Fruit fly (Drosophila melanogaster) whole organism, prepupa: ENCODE results near the gene CG5762.

Experiments used
- CG10669 ChIP-seq: fragments of 200-800 bp; sonication (Bioruptor generic); optimal IDR thresholded peaks from 3 replicates; lab custom pipeline; 2018; ENCODE audit warnings: missing biosample characterization, mild to moderate bottlenecking, missing genetic modification characterization, moderate library complexity
- CG11762 ChIP-seq: fragments of 200-800 bp; sonication (Bioruptor generic); optimal IDR thresholded peaks from 3 replicates; lab custom pipeline; 2016; ENCODE audit warnings: missing biosample characterization, missing genetic modification characterization; ENCODE audit not compliant: insufficient read depth
- CG11902 ChIP-seq: fragments of 200-800 bp; sonication (Bioruptor generic); optimal IDR thresholded peaks from 3 replicates; lab custom pipeline; 2016; ENCODE audit warnings: missing biosample characterization, missing genetic modification characterization
- CG1621 ChIP-seq: fragments of 200-800 bp; sonication (Bioruptor generic); optimal IDR thresholded peaks from 3 replicates; lab custom pipeline; 2018; ENCODE audit warnings: missing biosample characterization, mild to moderate bottlenecking, missing genetic modification characterization
- CG16779 ChIP-seq: fragments of 200-800 bp; sonication (Bioruptor generic); optimal IDR thresholded peaks from 3 replicates; lab custom pipeline; 2017; ENCODE audit warnings: missing biosample characterization, mild to moderate bottlenecking, missing genetic modification characterization
- CG3032 ChIP-seq: fragments of 200-800 bp; optimal IDR thresholded peaks from 2 replicates; lab custom pipeline; 2019; ENCODE audit warnings: missing biosample characterization, mild to moderate bottlenecking, missing genetic modification characterization, moderate library complexity
- CG31627 ChIP-seq: fragments of 200-800 bp; sonication (Bioruptor generic); optimal IDR thresholded peaks from 3 replicates; lab custom pipeline; 2016; ENCODE audit warnings: missing biosample characterization, missing genetic modification characterization
- CG32006 ChIP-seq: fragments of 200-800 bp; sonication (Bioruptor generic); optimal IDR thresholded peaks from 3 replicates; lab custom pipeline; 2017; ENCODE audit warnings: missing biosample characterization, mild to moderate bottlenecking, missing genetic modification characterization
- CG4318 ChIP-seq: fragments of 200-800 bp; sonication (Bioruptor generic); optimal IDR thresholded peaks from 3 replicates; lab custom pipeline; 2017; ENCODE audit warnings: missing biosample characterization, mild to moderate bottlenecking, missing genetic modification characterization
- CG6163 ChIP-seq: fragments of 200-800 bp; sonication (Bioruptor generic); IDR thresholded peaks from 3 replicates; pipeline ENCODE4 v1.3.6; 2022; ENCODE audit warnings: missing biosample characterization, missing genetic modification characterization
- CG6276 ChIP-seq: fragments of 200-800 bp; sonication (Bioruptor generic); optimal IDR thresholded peaks from 2 replicates; lab custom pipeline; 2017; ENCODE audit warnings: missing biosample characterization, mild to moderate bottlenecking, missing genetic modification characterization
- CG6854 ChIP-seq: fragments of 200-800 bp; sonication (Bioruptor generic); optimal IDR thresholded peaks from 2 replicates; lab custom pipeline; 2017; ENCODE audit warnings: missing biosample characterization, mild to moderate bottlenecking, missing genetic modification characterization
- CG7368 ChIP-seq: fragments of 200-800 bp; sonication (Bioruptor generic); optimal IDR thresholded peaks from 3 replicates; lab custom pipeline; 2016; ENCODE audit warnings: missing biosample characterization, missing genetic modification characterization
- CG8632 ChIP-seq: fragments of 200-800 bp; sonication (Bioruptor generic); optimal IDR thresholded peaks from 3 replicates; lab custom pipeline; 2016; ENCODE audit warnings: missing biosample characterization, missing genetic modification characterization
- CG9139 ChIP-seq: fragments of 200-800 bp; sonication (Bioruptor generic); optimal IDR thresholded peaks from 3 replicates; lab custom pipeline; 2017; ENCODE audit warnings: missing biosample characterization, mild to moderate bottlenecking, missing genetic modification characterization
- Eip75B ChIP-seq: fragments of 200-800 bp; sonication (Bioruptor generic); optimal IDR thresholded peaks from 3 replicates; lab custom pipeline; 2016; ENCODE audit warnings: missing biosample characterization, missing genetic modification characterization
- Eip78C ChIP-seq: fragments of 200-800 bp; sonication (Bioruptor generic); peaks from one replicate; lab custom pipeline; 2016; ENCODE audit warnings: missing biosample characterization, missing genetic modification characterization
- Eip93F ChIP-seq: fragments of 200-800 bp; sonication (Bioruptor generic); optimal IDR thresholded peaks from 2 replicates; lab custom pipeline; 2016; ENCODE audit warnings: missing biosample characterization, mild to moderate bottlenecking, missing genetic modification characterization
- Gug ChIP-seq: fragments of 200-800 bp; sonication (Bioruptor generic); IDR thresholded peaks from 2 replicates; pipeline ENCODE4 v1.3.6; 2022; ENCODE audit warnings: missing biosample characterization, missing genetic modification characterization
- Hr38 ChIP-seq: sonication (Bioruptor generic); optimal IDR thresholded peaks from 2 replicates; lab custom pipeline; 2016; ENCODE audit warnings: missing biosample characterization, missing genetic modification characterization
- Hr39 ChIP-seq: fragments of 200-800 bp; sonication (Bioruptor generic); optimal IDR thresholded peaks from 2 replicates; lab custom pipeline; 2016; ENCODE audit warnings: missing biosample characterization, missing genetic modification characterization
- Hr4 ChIP-seq: fragments of 200-800 bp; sonication (Bioruptor generic); optimal IDR thresholded peaks from 3 replicates; lab custom pipeline; 2016; ENCODE audit warnings: missing biosample characterization, missing genetic modification characterization
- Lpt ChIP-seq: fragments of 200-800 bp; sonication (Bioruptor generic); optimal IDR thresholded peaks from 3 replicates; lab custom pipeline; 2016; ENCODE audit warnings: missing biosample characterization, missing genetic modification characterization
- OdsH ChIP-seq: fragments of 200-800 bp; sonication (Bioruptor generic); optimal IDR thresholded peaks from 3 replicates; lab custom pipeline; 2016; ENCODE audit warnings: missing biosample characterization, missing genetic modification characterization
- Smox ChIP-seq: fragments of 200-800 bp; sonication (Bioruptor generic); optimal IDR thresholded peaks from 3 replicates; lab custom pipeline; 2016; ENCODE audit warnings: missing biosample characterization, missing genetic modification characterization
- Sox14 ChIP-seq: fragments of 200-800 bp; sonication (Bioruptor generic); optimal IDR thresholded peaks from 3 replicates; lab custom pipeline; 2016; ENCODE audit warnings: missing biosample characterization, missing genetic modification characterization
- achi ChIP-seq: fragments of 200-800 bp; sonication (Bioruptor generic); optimal IDR thresholded peaks from 3 replicates; lab custom pipeline; 2016; ENCODE audit warnings: missing biosample characterization, missing genetic modification characterization
- acj6 ChIP-seq: fragments of 200-800 bp; sonication (Bioruptor generic); optimal IDR thresholded peaks from 3 replicates; lab custom pipeline; 2016; ENCODE audit warnings: missing biosample characterization, missing genetic modification characterization
- cyc ChIP-seq: fragments of 200-800 bp; sonication (Bioruptor generic); optimal IDR thresholded peaks from 3 replicates; lab custom pipeline; 2016; ENCODE audit warnings: missing biosample characterization, missing genetic modification characterization
- dac ChIP-seq: fragments of 200-800 bp; sonication (Bioruptor generic); optimal IDR thresholded peaks from 2 replicates; lab custom pipeline; 2017; ENCODE audit warnings: missing biosample characterization, mild to moderate bottlenecking, missing genetic modification characterization
- dsx ChIP-seq: fragments of 200-800 bp; optimal IDR thresholded peaks from 3 replicates; lab custom pipeline; 2019; ENCODE audit warnings: missing biosample characterization, mild to moderate bottlenecking, missing genetic modification characterization, moderate library complexity; ENCODE audit not compliant: poor library complexity, severe bottlenecking
- eg ChIP-seq: fragments of 200-800 bp; sonication (Bioruptor generic); IDR thresholded peaks from 3 replicates; pipeline ENCODE4 v1.3.6; 2022; ENCODE audit warnings: missing biosample characterization, missing genetic modification characterization
- esn ChIP-seq: fragments of 200-800 bp; sonication (Bioruptor generic); optimal IDR thresholded peaks from 2 replicates; lab custom pipeline; 2016; ENCODE audit warnings: missing biosample characterization, mild to moderate bottlenecking, missing genetic modification characterization, moderate library complexity
- fd85E ChIP-seq: fragments of 200-800 bp; sonication (Bioruptor generic); optimal IDR thresholded peaks from 3 replicates; lab custom pipeline; 2016; ENCODE audit warnings: missing biosample characterization, missing genetic modification characterization
- fkh ChIP-seq: fragments of 200-800 bp; sonication (Bioruptor generic); optimal IDR thresholded peaks from 3 replicates; lab custom pipeline; 2017; ENCODE audit warnings: missing biosample characterization, mild to moderate bottlenecking, missing genetic modification characterization, moderate library complexity
- lz ChIP-seq: fragments of 200-800 bp; sonication (Bioruptor generic); optimal IDR thresholded peaks from 3 replicates; lab custom pipeline; 2016; ENCODE audit warnings: missing biosample characterization, missing genetic modification characterization
- net ChIP-seq: fragments of 200-800 bp; sonication (Bioruptor generic); optimal IDR thresholded peaks from 3 replicates; lab custom pipeline; 2016; ENCODE audit warnings: missing biosample characterization, missing genetic modification characterization
- salr ChIP-seq, 2 experiments: fragments of 200-800 bp; sonication (Bioruptor generic); optimal IDR thresholded peaks; 3 replicates each; lab custom pipeline; 2016 to 2018; ENCODE audit warnings: missing biosample characterization in 2 of 2, missing genetic modification characterization in 2 of 2, mild to moderate bottlenecking in 1 of 2
- topi ChIP-seq: fragments of 200-800 bp; sonication (Bioruptor generic); optimal IDR thresholded peaks from 3 replicates; lab custom pipeline; 2016; ENCODE audit warnings: missing biosample characterization, missing genetic modification characterization

Gene CG5762

dm6 chr3R:24364880-24365604, 3.6 kb upstream of the CG5762 start, which contains the start of the genes CG17784 and CG13613:
CG17784 (minus strand) TSS chr3R:24364980.
CG13613 (plus strand) TSS chr3R:24365554.
- TF ChIP-seq CG6276 (GFP tag; lab: Kevin White, UChicago) (no peak), achi (GFP tag; lab: Kevin White, UChicago) (no peak), CG1621 (tag; lab: Kevin White, UChicago) (no peak), Eip93F (GFP tag; lab: Kevin White, UChicago) (no peak), Lpt (GFP tag; lab: Kevin White, UChicago) (no peak), CG11902 (GFP tag; lab: Kevin White, UChicago) (no peak), CG8632 (GFP tag; lab: Kevin White, UChicago) (no peak), CG6854 (GFP tag; lab: Kevin White, UChicago) (no peak), Hr4 (GFP tag; lab: Kevin White, UChicago) (no peak), fd85E (GFP tag; lab: Kevin White, UChicago) (no peak), net (GFP tag; lab: Kevin White, UChicago) (no peak), CG7368 (GFP tag; lab: Kevin White, UChicago) (no peak), CG6163 (GFP tag; lab: Robert Waterston, UW) (no peak), CG11762 (no peak), lz (GFP tag; lab: Kevin White, UChicago) (no peak)

dm6 chr3R:24362838-24363237, 1.4 kb upstream of the CG5762 start, which contains the start of gene CG33340:
CG33340 (plus strand) TSS chr3R:24363138.
- no peak for TF ChIP-seq OdsH (GFP tag; lab: Kevin White, UChicago)
- TF ChIP-seq CG32006 (GFP tag; lab: Kevin White, UChicago): no peak
- TF ChIP-seq fkh (GFP tag; lab: Kevin White, UChicago): no peak
- TF ChIP-seq CG31627 (GFP tag; lab: Kevin White, UChicago): no peak
- no peak for TF ChIP-seq CG6854 (GFP tag; lab: Kevin White, UChicago)
- no peak for TF ChIP-seq dsx (GFP tag; lab: Kevin White, UChicago)
- no peak for TF ChIP-seq Hr38 (GFP tag; lab: Kevin White, UChicago)
- no peak for TF ChIP-seq topi (GFP tag; lab: Kevin White, UChicago)
- no peak for TF ChIP-seq Gug (GFP tag; lab: Robert Waterston, UW)
- TF ChIP-seq CG3032 (tag; lab: Kevin White, UChicago): no peak
- no peak for TF ChIP-seq CG10669 (GFP tag; lab: Kevin White, UChicago)
- TF ChIP-seq CG1621 (tag; lab: Kevin White, UChicago): no peak
- TF ChIP-seq Smox: no peak
- TF ChIP-seq eg: no peak
- no peak for TF ChIP-seq CG9139
- no peak for TF ChIP-seq net (GFP tag; lab: Kevin White, UChicago)
- no peak for TF ChIP-seq Hr39 (GFP tag; lab: Kevin White, UChicago)
- no peak for TF ChIP-seq cyc (GFP tag; lab: Kevin White, UChicago)

dm6 chr3R:24359957-24360356, 1.5 kb downstream of the CG5762 start, which contains the start of gene CG18528:
CG18528 (minus strand) TSS chr3R:24360144.
- TF ChIP-seq CG7368 (GFP tag; lab: Kevin White, UChicago) (no peak), dac (GFP tag; lab: Kevin White, UChicago) (no peak), Sox14 (GFP tag; lab: Kevin White, UChicago) (peak; percentile 97)

dm6 chr3R:24357698-24358097, 3.8 kb downstream of the CG5762 start, which contains the start of gene Golgin84:
Golgin84 (minus strand) TSS chr3R:24357938.
- TF ChIP-seq Lpt (GFP tag; lab: Kevin White, UChicago): no peak
- no peak for TF ChIP-seq Eip78C (GFP tag; lab: Kevin White, UChicago)
- no peak for TF ChIP-seq Eip75B (GFP tag; lab: Kevin White, UChicago)
- TF ChIP-seq Hr39 (GFP tag; lab: Kevin White, UChicago): no peak
- no peak for TF ChIP-seq Smox
- TF ChIP-seq fd85E (GFP tag; lab: Kevin White, UChicago): no peak
- no peak for TF ChIP-seq eg
- TF ChIP-seq CG4318: no peak
- TF ChIP-seq acj6 (GFP tag; lab: Kevin White, UChicago): no peak
- TF ChIP-seq salr (GFP tag; optimal IDR thresholded peaks at IDR 0.05; lab: Kevin White, UChicago): no peak
- TF ChIP-seq CG8632 (GFP tag; lab: Kevin White, UChicago): no peak
- TF ChIP-seq Gug (GFP tag; lab: Robert Waterston, UW): no peak
- TF ChIP-seq CG16779 (tag; lab: Kevin White, UChicago): no peak
- no peak for TF ChIP-seq OdsH (GFP tag; lab: Kevin White, UChicago)
- no peak for TF ChIP-seq esn
- TF ChIP-seq dsx (GFP tag; lab: Kevin White, UChicago): no peak
- TF ChIP-seq net (GFP tag; lab: Kevin White, UChicago): no peak
- no peak for TF ChIP-seq dac (GFP tag; lab: Kevin White, UChicago)
